Worm (Caenorhabditis elegans) whole organism, L4/young adult: ENCODE results near the gene fust-1.

ENCODE experiments used
- W03F9.2 ChIP-seq: fragments of 150-350 bp; optimal IDR thresholded peaks from 2 replicates; lab custom pipeline; 2014; ENCODE audit warnings: missing biosample characterization, missing genetic modification characterization
- dao-5 ChIP-seq: sonication (generic microtip); optimal IDR thresholded peaks from 2 replicates; lab custom pipeline; 2016; ENCODE audit warnings: missing genotype, missing genetic modification characterization, moderate library complexity, missing compliant biosample characterization
- him-1 ChIP-seq: sonication (generic microtip); optimal IDR thresholded peaks from 2 replicates; lab custom pipeline; 2016; ENCODE audit warnings: missing genotype, missing genetic modification reagents, missing genetic modification characterization, missing compliant biosample characterization

The fust-1 gene

DNA sequence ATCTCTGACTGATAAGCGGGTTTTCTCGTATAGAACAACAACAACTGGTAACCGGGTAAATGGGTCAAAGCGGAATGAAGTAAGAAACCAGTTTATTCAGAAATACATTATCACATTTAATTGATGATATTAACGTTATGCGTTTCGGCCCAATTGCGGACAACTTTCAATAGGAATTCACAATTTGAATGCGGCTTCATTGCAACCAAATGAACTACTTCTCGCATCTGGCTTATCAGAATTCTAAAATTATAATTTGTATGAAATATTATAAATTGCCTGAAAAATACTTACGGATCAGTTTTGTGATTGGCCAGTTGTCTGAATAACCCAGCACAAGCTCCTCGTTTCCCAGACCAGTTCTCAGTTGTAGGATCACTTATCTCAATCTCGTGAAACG, 16.3 kb downstream of the fust-1 start, which contains the start of gene col-36:
Gene col-36 (minus strand): TSS at position 101 of the 400 bp plus-strand sequence.
- TF ChIP-seq dao-5 (tag; lab: Kevin White, UChicago) (no peak), him-1 (tag; lab: Kevin White, UChicago) (no peak), W03F9.2 (tag; lab: Kevin White, UChicago) (no peak)

DNA sequence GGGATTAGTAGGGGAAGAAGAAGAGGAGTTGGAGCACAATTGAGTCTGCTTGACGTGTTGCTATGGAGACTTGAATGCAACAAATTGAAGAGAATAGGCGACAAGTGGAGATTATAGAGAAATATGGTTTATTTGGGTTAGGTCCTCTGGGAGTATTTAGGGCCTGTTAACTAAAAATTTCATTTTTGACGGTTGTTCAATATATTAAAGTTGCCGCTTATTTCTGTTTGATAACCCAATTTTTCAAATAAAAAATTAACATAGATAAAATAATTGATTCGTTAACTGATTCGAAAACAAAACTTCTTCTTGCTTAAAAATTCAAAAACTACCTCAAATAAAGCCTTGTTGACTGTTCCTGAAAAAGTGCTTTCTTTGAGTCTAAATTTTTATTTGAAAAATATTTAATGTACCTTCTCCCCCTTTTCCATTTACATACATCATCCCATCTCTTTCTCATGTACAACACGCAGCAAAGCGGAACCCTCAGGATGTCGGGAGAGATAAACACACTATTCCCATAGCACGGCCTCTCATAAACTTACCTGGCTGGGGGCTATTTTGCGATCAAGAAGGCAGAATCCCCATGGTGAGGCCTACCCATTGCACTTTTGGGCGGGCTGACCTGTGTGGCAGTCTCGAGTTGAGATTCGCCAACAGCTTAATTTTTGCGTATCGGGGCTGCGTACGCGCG, 19.1 kb downstream of the fust-1 start, which contains the start of gene dyf-13:
Gene dyf-13 (minus strand): TSS at position 51 of the 694 bp plus-strand sequence.
- TF ChIP-seq W03F9.2 (tag; lab: Kevin White, UChicago), result no peak
- no peak for TF ChIP-seq him-1 (tag; lab: Kevin White, UChicago)
- TF ChIP-seq dao-5 (tag; lab: Kevin White, UChicago), result no peak

ce11 chrII:7174843-7175242, 22.5 kb downstream of the fust-1 start, which contains the start of gene glc-4:
glc-4 (minus strand) TSS chrII:7174943.
- TF ChIP-seq dao-5 (tag; lab: Kevin White, UChicago), result no peak
- no peak for TF ChIP-seq W03F9.2 (tag; lab: Kevin White, UChicago)
- no peak for TF ChIP-seq him-1 (tag; lab: Kevin White, UChicago)

ce11 chrII:7176108-7176507, 23.7 kb downstream of the fust-1 start:
- no peak for TF ChIP-seq him-1 (tag; lab: Kevin White, UChicago)
- no peak for TF ChIP-seq dao-5 (tag; lab: Kevin White, UChicago)

- TF ChIP-seq dao-5 (tag; lab: Kevin White, UChicago) (no peak), W03F9.2 (tag; lab: Kevin White, UChicago) (no peak), him-1 (tag; lab: Kevin White, UChicago) (no peak)
Observed at ce11 chrII:7182630-7183029, 30.2 kb downstream of the fust-1 start.

- TF ChIP-seq him-1 (tag; lab: Kevin White, UChicago) (peak; percentile 80), dao-5 (tag; lab: Kevin White, UChicago) (peak; percentile 94), W03F9.2 (tag; lab: Kevin White, UChicago) (peak; percentile 51)
Observed at ce11 chrII:7183493-7184272, 31.3 kb downstream of the fust-1 start, which contains the start of gene pdl-1. pdl-1 (plus strand) TSS chrII:7183801.

- TF ChIP-seq dao-5 (tag; lab: Kevin White, UChicago) (no peak), W03F9.2 (tag; lab: Kevin White, UChicago) (no peak), him-1 (tag; lab: Kevin White, UChicago) (no peak)
Observed at ce11 chrII:7186117-7186516, 33.7 kb downstream of the fust-1 start.

ce11 chrII:7187110-7187509, 34.7 kb downstream of the fust-1 start, which contains the start of gene C27H5.6:
C27H5.6 (minus strand) TSS chrII:7187210.
- no peak for TF ChIP-seq W03F9.2 (tag; lab: Kevin White, UChicago)

ce11 chrII:7189120-7189519, 36.7 kb downstream of the fust-1 start, which contains the start of gene E04F6.4:
E04F6.4 (plus strand) TSS chrII:7189420.
- TF ChIP-seq him-1 (tag; lab: Kevin White, UChicago) (no peak), dao-5 (tag; lab: Kevin White, UChicago) (no peak), W03F9.2 (tag; lab: Kevin White, UChicago) (no peak)

ce11 chrII:7195541-7195940, 43.2 kb downstream of the fust-1 start, which contains the start of gene acdh-12:
acdh-12 (minus strand) TSS chrII:7195641.
- TF ChIP-seq W03F9.2 (tag; lab: Kevin White, UChicago) (no peak), dao-5 (tag; lab: Kevin White, UChicago) (no peak), him-1 (tag; lab: Kevin White, UChicago) (no peak)

- TF ChIP-seq dao-5 (tag; lab: Kevin White, UChicago), result no peak
- TF ChIP-seq W03F9.2 (tag; lab: Kevin White, UChicago), result no peak
- no peak for TF ChIP-seq him-1 (tag; lab: Kevin White, UChicago)
Observed at ce11 chrII:7196040-7196439, 43.7 kb downstream of the fust-1 start, which contains the start of gene maoc-1. maoc-1 (plus strand) TSS chrII:7196276.

- no peak for TF ChIP-seq W03F9.2 (tag; lab: Kevin White, UChicago)
- no peak for TF ChIP-seq dao-5 (tag; lab: Kevin White, UChicago)
- no peak for TF ChIP-seq him-1 (tag; lab: Kevin White, UChicago)
Observed at ce11 chrII:7197434-7197833, 45.1 kb downstream of the fust-1 start.

DNA sequence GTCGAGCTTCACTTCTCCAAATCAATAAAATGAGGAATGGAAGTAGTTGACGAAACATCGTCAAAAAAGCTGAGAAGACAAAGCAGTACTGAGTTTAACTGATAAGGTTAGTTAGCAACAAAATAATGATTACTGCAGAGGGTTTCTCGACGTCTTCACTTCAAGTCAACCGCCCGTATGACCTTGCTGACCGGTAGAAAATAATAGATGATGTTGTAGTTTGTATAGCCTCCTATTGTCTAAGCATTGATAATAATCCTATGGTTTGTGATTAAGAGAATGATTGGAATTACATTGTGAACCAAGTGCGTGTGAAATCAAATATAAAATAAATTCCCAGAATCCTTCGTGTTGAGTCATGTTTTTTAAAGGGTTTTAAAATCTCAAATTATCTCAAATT, 46.9 kb downstream of the fust-1 start, which contains the start of gene E04F6.6:
Gene E04F6.6 (minus strand): TSS at position 258 of the 400 bp plus-strand sequence.
- TF ChIP-seq him-1 (tag; lab: Kevin White, UChicago) (no peak), W03F9.2 (tag; lab: Kevin White, UChicago) (no peak), dao-5 (tag; lab: Kevin White, UChicago) (no peak)
